Worm (Caenorhabditis elegans) whole organism, L4/young adult: ENCODE results near the gene srt-35.

ENCODE experiments used
- dao-5 ChIP-seq: sonication (generic microtip); optimal IDR thresholded peaks from 2 replicates; lab custom pipeline; 2016; ENCODE audit warnings: missing genotype, missing genetic modification characterization, moderate library complexity, missing compliant biosample characterization
- him-1 ChIP-seq: sonication (generic microtip); optimal IDR thresholded peaks from 2 replicates; lab custom pipeline; 2016; ENCODE audit warnings: missing genotype, missing genetic modification reagents, missing genetic modification characterization, missing compliant biosample characterization

ce11 chrV:4273372-4273771 lies 9.0 kb upstream of the srt-35 start:
- TF ChIP-seq dao-5 (no peak), him-1 (tag; lab: Kevin White, UChicago) (no peak)
